Worm (Caenorhabditis elegans) whole organism, L1 larva: ENCODE data around the gene xbx-5.

Experiments used
- F16B12.6 ChIP-seq: fragments of 150-350 bp; optimal IDR thresholded peaks from 2 replicates; lab custom pipeline; 2014; ENCODE audit warnings: missing biosample characterization, missing genetic modification characterization
- Y116A8C.19 ChIP-seq: sonication (generic microtip); optimal IDR thresholded peaks from 2 replicates; lab custom pipeline; 2016; ENCODE audit warnings: missing compliant biosample characterization, missing genetic modification characterization, borderline replicate concordance
- aha-1 ChIP-seq: fragments of 150-350 bp; optimal IDR thresholded peaks from 2 replicates; lab custom pipeline; 2014; ENCODE audit warnings: missing biosample characterization, missing genetic modification characterization
- alr-1 ChIP-seq: fragments of 200-800 bp; sonication (Bioruptor generic); optimal IDR thresholded peaks from 2 replicates; lab custom pipeline; 2018; ENCODE audit warnings: borderline replicate concordance, mild to moderate bottlenecking, missing genetic modification characterization, missing compliant biosample characterization
- aly-2 ChIP-seq: fragments of 150-350 bp; optimal IDR thresholded peaks from 2 replicates; lab custom pipeline; 2014; ENCODE audit warnings: missing biosample characterization, missing genetic modification characterization
- blmp-1 ChIP-seq: fragments of 150-350 bp; optimal IDR thresholded peaks from 2 replicates; lab custom pipeline; 2014; ENCODE audit warnings: missing biosample characterization, missing genetic modification characterization
- ceh-63 ChIP-seq: fragments of 200-800 bp; sonication (Bioruptor generic); optimal IDR thresholded peaks from 2 replicates; lab custom pipeline; 2018; ENCODE audit warnings: mild to moderate bottlenecking, missing genetic modification characterization, missing compliant biosample characterization
- ceh-82 ChIP-seq, 3 experiments: fragments of 150-350 bp in 1 of 3; sonication (generic microtip) in 2 of 3; optimal IDR thresholded peaks; 2 replicates each; lab custom pipeline; 2014 to 2017; ENCODE audit warnings: missing biosample characterization in 3 of 3, missing genetic modification characterization in 3 of 3
- ceh-90 ChIP-seq: sonication (generic microtip); optimal IDR thresholded peaks from 2 replicates; lab custom pipeline; 2016; ENCODE audit warnings: missing genetic modification characterization, missing compliant biosample characterization
- ces-1 ChIP-seq: fragments of 150-350 bp; optimal IDR thresholded peaks from 2 replicates; lab custom pipeline; 2014; ENCODE audit warnings: missing biosample characterization, missing genetic modification reagents, missing genetic modification characterization
- dpl-1 ChIP-seq, 3 experiments: fragments of 150-350 bp in 2 of 3; sonication (generic microtip) in 1 of 3; optimal IDR thresholded peaks; 2 replicates each; lab custom pipeline; 2014 to 2017; ENCODE audit warnings: missing biosample characterization in 3 of 3, missing genetic modification characterization in 3 of 3, missing genetic modification reagents in 3 of 3
- dsc-1 ChIP-seq: sonication (generic microtip); optimal IDR thresholded peaks from 2 replicates; lab custom pipeline; 2016; ENCODE audit warnings: mild to moderate bottlenecking, missing genetic modification characterization, missing compliant biosample characterization
- efl-1 ChIP-seq, 4 experiments: fragments of 150-350 bp; optimal IDR thresholded peaks in 3 of 4; peaks in 1 of 4; 1 replicate in 1 of 4; 2 replicates in 3 of 4; lab custom pipeline; 2014; ENCODE audit warnings: missing biosample characterization in 2 of 4, missing genetic modification characterization in 2 of 4, missing genetic modification reagents in 2 of 4
- elt-2 ChIP-seq: sonication (generic microtip); optimal IDR thresholded peaks from 2 replicates; lab custom pipeline; 2016; ENCODE audit warnings: missing genetic modification characterization, mild to moderate bottlenecking, inconsistent platforms, missing compliant biosample characterization, missing genetic modification reagents
- elt-3 ChIP-seq, 6 experiments: fragments of 150-350 bp in 1 of 6; sonication (generic microtip); optimal IDR thresholded peaks; 2 replicates each; lab custom pipeline; 2017 to 2018; ENCODE audit warnings: missing biosample characterization in 6 of 6, missing genetic modification characterization in 6 of 6, inconsistent platforms in 1 of 6
- fkh-4 ChIP-seq: sonication (generic microtip); optimal IDR thresholded peaks from 2 replicates; lab custom pipeline; 2016; ENCODE audit warnings: missing compliant biosample characterization, missing genetic modification characterization, borderline replicate concordance
- fkh-8 ChIP-seq: sonication (generic microtip); optimal IDR thresholded peaks from 2 replicates; lab custom pipeline; 2016; ENCODE audit warnings: mild to moderate bottlenecking, missing genetic modification characterization, missing compliant biosample characterization
- hlh-4 ChIP-seq: sonication (generic microtip); optimal IDR thresholded peaks from 2 replicates; lab custom pipeline; 2016; ENCODE audit warnings: mild to moderate bottlenecking, missing genetic modification characterization, missing compliant biosample characterization
- hpl-2 ChIP-seq: fragments of 150-350 bp; optimal IDR thresholded peaks from 2 replicates; lab custom pipeline; 2014; ENCODE audit warnings: missing biosample characterization, missing genetic modification reagents, missing genetic modification characterization
- lin-14 ChIP-seq: fragments of 200-800 bp; sonication (Bioruptor generic); optimal IDR thresholded peaks from 2 replicates; lab custom pipeline; 2018; ENCODE audit warnings: mild to moderate bottlenecking, missing genetic modification characterization, moderate library complexity, missing compliant biosample characterization
- lin-35 ChIP-seq, 2 experiments: fragments of 150-350 bp; optimal IDR thresholded peaks; 2 replicates each; lab custom pipeline; 2014; ENCODE audit warnings: missing biosample characterization in 2 of 2, missing genetic modification characterization in 2 of 2, missing genetic modification reagents in 2 of 2
- lsy-2 ChIP-seq, 2 experiments: fragments of 150-350 bp; optimal IDR thresholded peaks; 2 replicates each; lab custom pipeline; 2014; ENCODE audit warnings: missing biosample characterization in 2 of 2, missing genetic modification characterization in 2 of 2
- mdl-1 ChIP-seq, 2 experiments: fragments of 150-350 bp; optimal IDR thresholded peaks; 2 replicates each; lab custom pipeline; 2014 to 2017; ENCODE audit warnings: missing biosample characterization in 2 of 2, missing genetic modification characterization in 2 of 2, inconsistent platforms in 1 of 2
- nhr-11 ChIP-seq: fragments of 150-350 bp; optimal IDR thresholded peaks from 2 replicates; lab custom pipeline; 2014; ENCODE audit warnings: missing biosample characterization, missing genetic modification characterization
- nhr-20 ChIP-seq: sonication (generic microtip); optimal IDR thresholded peaks from 2 replicates; lab custom pipeline; 2016; ENCODE audit warnings: mild to moderate bottlenecking, missing genetic modification characterization, missing compliant biosample characterization
- nhr-28 ChIP-seq: fragments of 150-350 bp; optimal IDR thresholded peaks from 2 replicates; lab custom pipeline; 2014; ENCODE audit warnings: missing biosample characterization, missing genetic modification characterization
- nhr-47 ChIP-seq: sonication (generic microtip); optimal IDR thresholded peaks from 2 replicates; lab custom pipeline; 2016; ENCODE audit warnings: mild to moderate bottlenecking, missing genetic modification characterization, moderate library complexity, missing compliant biosample characterization
- nhr-76 ChIP-seq: sonication (generic microtip); optimal IDR thresholded peaks from 2 replicates; lab custom pipeline; 2017; ENCODE audit warnings: missing biosample characterization, missing genetic modification characterization
- nhr-85 ChIP-seq: sonication (generic microtip); peaks from one replicate; lab custom pipeline; 2016; ENCODE audit warnings: missing genetic modification characterization, inconsistent platforms, missing compliant biosample characterization
- nhr-90 ChIP-seq: sonication (generic microtip); optimal IDR thresholded peaks from 2 replicates; lab custom pipeline; 2016; ENCODE audit warnings: mild to moderate bottlenecking, missing genetic modification characterization, missing compliant biosample characterization; ENCODE audit not compliant: poor library complexity
- pag-3 ChIP-seq: sonication (generic microtip); optimal IDR thresholded peaks from 2 replicates; lab custom pipeline; 2017; ENCODE audit warnings: missing genetic modification characterization, mild to moderate bottlenecking, missing compliant biosample characterization, antibody characterized with exemption, borderline replicate concordance; ENCODE audit not compliant: insufficient read depth
- pax-3 ChIP-seq: fragments of 200-800 bp; sonication (Bioruptor generic); optimal IDR thresholded peaks from 2 replicates; lab custom pipeline; 2018; ENCODE audit warnings: mild to moderate bottlenecking, missing genetic modification characterization, moderate library complexity, missing compliant biosample characterization
- pqm-1 ChIP-seq: sonication (generic microtip); optimal IDR thresholded peaks from 3 replicates; lab custom pipeline; 2017; ENCODE audit warnings: missing biosample characterization, missing genetic modification characterization
- rnt-1 ChIP-seq: sonication (generic microtip); optimal IDR thresholded peaks from 2 replicates; lab custom pipeline; 2016; ENCODE audit warnings: mild to moderate bottlenecking, missing genetic modification characterization, moderate library complexity, missing compliant biosample characterization
- snu-23 ChIP-seq: sonication (generic microtip); optimal IDR thresholded peaks from 2 replicates; lab custom pipeline; 2016; ENCODE audit warnings: missing genetic modification characterization, missing compliant biosample characterization
- sptf-1 ChIP-seq: fragments of 150-350 bp; optimal IDR thresholded peaks from 2 replicates; lab custom pipeline; 2014; ENCODE audit warnings: missing biosample characterization, missing genetic modification characterization
- sup-37 ChIP-seq: fragments of 200-800 bp; sonication (Bioruptor generic); optimal IDR thresholded peaks from 2 replicates; lab custom pipeline; 2018; ENCODE audit warnings: mild to moderate bottlenecking, missing genetic modification characterization, missing compliant biosample characterization
- tlp-1 ChIP-seq: fragments of 150-350 bp; optimal IDR thresholded peaks from 2 replicates; lab custom pipeline; 2014; ENCODE audit warnings: missing biosample characterization, missing genetic modification characterization
- unc-130 ChIP-seq: fragments of 150-350 bp; optimal IDR thresholded peaks from 2 replicates; lab custom pipeline; 2017; ENCODE audit warnings: missing biosample characterization, missing genetic modification characterization, inconsistent platforms
- unc-30 ChIP-seq: sonication (generic microtip); optimal IDR thresholded peaks from 2 replicates; lab custom pipeline; 2017; ENCODE audit warnings: missing biosample characterization, missing genetic modification characterization
- unc-62 ChIP-seq: fragments of 150-350 bp; optimal IDR thresholded peaks from 2 replicates; lab custom pipeline; 2014; ENCODE audit warnings: missing biosample characterization, missing genetic modification reagents, missing genetic modification characterization
- unc-86 ChIP-seq: sonication (generic microtip); optimal IDR thresholded peaks from 2 replicates; lab custom pipeline; 2016; ENCODE audit warnings: missing genetic modification characterization, missing compliant biosample characterization
- vab-15 ChIP-seq: sonication (generic microtip); optimal IDR thresholded peaks from 2 replicates; lab custom pipeline; 2017; ENCODE audit warnings: missing genotype, mild to moderate bottlenecking, missing genetic modification characterization, missing compliant biosample characterization
- xbp-1 ChIP-seq: sonication (generic microtip); optimal IDR thresholded peaks from 2 replicates; lab custom pipeline; 2016; ENCODE audit warnings: missing genetic modification characterization, missing compliant biosample characterization
- zip-4 ChIP-seq: fragments of 200-800 bp; sonication (Bioruptor generic); optimal IDR thresholded peaks from 2 replicates; lab custom pipeline; 2018; ENCODE audit warnings: mild to moderate bottlenecking, missing genetic modification characterization, moderate library complexity, missing compliant biosample characterization

Gene xbx-5

ce11 chrIII:3786427-3786935 is 17.8 kb downstream of the xbx-5 start, which contains the start of gene acy-3 (continued):
- TF ChIP-seq fkh-4 (tag; lab: Kevin White, UChicago) (no peak), ceh-82 (tag; optimal IDR thresholded peaks at IDR 0.05; lab: Kevin White, UChicago) (no peak), aly-2 (no peak), sup-37 (peak; percentile 25), hlh-4 (tag; lab: Kevin White, UChicago) (no peak), dpl-1 (GFP tag; optimal IDR thresholded peaks at IDR 0.05; lab: Kevin White, UChicago) (peak in 1 of 3 experiments; percentile 35), nhr-76 (tag; lab: Kevin White, UChicago) (no peak), pax-3 (tag; lab: Kevin White, UChicago) (no peak), unc-130 (peak; percentile 18), fkh-8 (no peak), elt-2 (tag; lab: Kevin White, UChicago) (peak; percentile 28), dsc-1 (tag; lab: Kevin White, UChicago) (no peak), nhr-47 (peak; percentile 56), ces-1 (GFP tag; lab: Kevin White, UChicago) (no peak), mdl-1 (tag; optimal IDR thresholded peaks at IDR 0.05; lab: Kevin White, UChicago) (peak in 1 of 2 experiments; percentile 30), unc-62 (GFP tag; lab: Kevin White, UChicago) (no peak), F16B12.6 (tag; lab: Kevin White, UChicago) (no peak), pqm-1 (tag; lab: Kevin White, UChicago) (no peak), aha-1 (tag; lab: Kevin White, UChicago) (no peak), tlp-1 (no peak), nhr-11 (tag; lab: Kevin White, UChicago) (peak; percentile 24), sptf-1 (tag; lab: Kevin White, UChicago) (no peak), zip-4 (no peak), Y116A8C.19 (no peak), lsy-2 (tag; optimal IDR thresholded peaks at IDR 0.05; lab: Kevin White, UChicago) (peak; percentile 29 to 53), xbp-1 (peak; percentile 21), elt-3 (tag; optimal IDR thresholded peaks at IDR 0.05; lab: Kevin White, UChicago) (peak in 1 of 6 experiments; percentile 18), nhr-28 (tag; lab: Kevin White, UChicago) (no peak), vab-15 (tag; lab: Kevin White, UChicago) (no peak), pag-3 (no peak), nhr-20 (tag; lab: Kevin White, UChicago) (peak; percentile 62)

- TF ChIP-seq lin-35 (GFP tag; optimal IDR thresholded peaks at IDR 0.05; lab: Kevin White, UChicago) (peak in 1 of 2 experiments; percentile 6), elt-2 (tag; lab: Kevin White, UChicago) (peak; percentile 19), blmp-1 (no peak), nhr-90 (tag; lab: Kevin White, UChicago) (no peak), ceh-90 (tag; lab: Kevin White, UChicago) (no peak), rnt-1 (tag; lab: Kevin White, UChicago) (no peak)
These were observed 19.2 kb downstream of the xbx-5 start for ce11 chrIII:3785094-3785493.

- TF ChIP-seq fkh-8 (no peak), efl-1 (optimal IDR thresholded peaks at IDR 0.05; lab: Kevin White, UChicago) (no peak), efl-1 (GFP tag; optimal IDR thresholded peaks at IDR 0.05 in 1 of 2; lab: Kevin White, UChicago) (no peak), alr-1 (tag; lab: Kevin White, UChicago) (no peak), hpl-2 (GFP tag; lab: Kevin White, UChicago) (no peak), rnt-1 (tag; lab: Kevin White, UChicago) (peak; percentile 4), Y116A8C.19 (no peak), dpl-1 (GFP tag; optimal IDR thresholded peaks at IDR 0.05; lab: Kevin White, UChicago) (no peak), nhr-20 (tag; lab: Kevin White, UChicago) (no peak), unc-30 (tag; lab: Kevin White, UChicago) (no peak), ceh-63 (GFP tag; lab: Kevin White, UChicago) (no peak), zip-4 (no peak), unc-86 (tag; lab: Kevin White, UChicago) (no peak), lin-14 (GFP tag; lab: Kevin White, UChicago) (peak; percentile 39), nhr-76 (tag; lab: Kevin White, UChicago) (no peak), snu-23 (no peak), nhr-85 (tag; lab: Kevin White, UChicago) (no peak)
These were observed 20.4 kb downstream of the xbx-5 start for ce11 chrIII:3783914-3784313.
